Worm (Caenorhabditis elegans): ENCODE measurements around the gene W03C9.8.

DNA sequence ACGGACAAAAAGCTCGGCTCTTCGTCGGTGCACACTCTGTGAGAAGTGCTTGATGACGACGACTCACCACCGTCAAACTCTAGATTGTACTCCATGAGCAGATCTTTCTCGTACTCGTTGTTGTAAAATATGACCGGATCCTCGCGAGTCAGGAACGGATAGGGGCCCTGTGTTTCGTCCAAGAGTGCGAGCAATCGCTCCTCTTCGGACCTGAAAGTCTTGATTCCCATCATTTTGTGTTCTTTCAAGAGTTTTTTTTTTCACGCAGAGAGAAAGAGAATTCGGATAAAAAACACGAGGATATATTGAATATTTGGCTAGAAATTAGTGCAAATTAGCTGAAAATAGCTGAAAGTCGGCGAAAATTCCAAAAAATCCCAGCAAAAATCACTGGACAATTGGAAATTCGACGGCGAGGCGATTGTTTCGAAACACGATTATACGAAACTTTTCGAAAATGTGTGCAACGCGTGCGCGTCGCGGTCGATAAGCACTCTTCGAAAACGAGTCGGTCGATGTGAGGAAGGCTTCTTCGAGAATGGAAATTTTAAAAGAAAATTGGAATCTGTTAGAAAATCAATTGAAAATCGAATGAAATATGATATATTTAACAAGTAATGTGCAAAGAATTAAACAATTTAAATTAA, 31.0 kb downstream of the W03C9.8 start, which contains the start of the genes ash-2 and Y17G7B.20:
- no peak for TF ChIP-seq lsy-27 (tag; optimal IDR thresholded peaks at IDR 0.05; ENCODE audit: borderline replicate concordance, insufficient read depth)
- no peak for TF ChIP-seq athp-1 (tag; optimal IDR thresholded peaks at IDR 0.05)
- TF ChIP-seq unc-130 (GFP tag; optimal IDR thresholded peaks at IDR 0.05) = no peak
- no peak for TF ChIP-seq unc-62 (GFP tag; optimal IDR thresholded peaks at IDR 0.05)
- no peak for TF ChIP-seq nfya-1 (tag; optimal IDR thresholded peaks at IDR 0.05; ENCODE audit: borderline replicate concordance, insufficient read depth)
- TF ChIP-seq B0336.3 (GFP tag; IDR thresholded peaks at IDR 0.05) = no peak
- TF ChIP-seq ztf-22 (GFP tag; optimal IDR thresholded peaks at IDR 0.05) = no peak
- TF ChIP-seq him-1 (tag; optimal IDR thresholded peaks at IDR 0.05) = no peak
- TF ChIP-seq lin-54 (GFP tag; optimal IDR thresholded peaks at IDR 0.05) = no peak
- TF ChIP-seq repo-1 (tag; optimal IDR thresholded peaks at IDR 0.05) = no peak
- TF ChIP-seq pha-4 (tag; optimal IDR thresholded peaks at IDR 0.05) = no peak
- no peak for TF ChIP-seq hsf-1 (GFP tag; IDR thresholded peaks at IDR 0.05)
- no peak; the same call in 1 of the 2 replicates for TF ChIP-seq ceh-100 (GFP tag; IDR thresholded peaks at IDR 0.05)
- no peak for TF ChIP-seq F37B4.10 (GFP tag; IDR thresholded peaks at IDR 0.05)
